Fruit fly (Drosophila melanogaster): Measurements from ENCODE around the gene Or85f.

The Or85f gene

DNA sequence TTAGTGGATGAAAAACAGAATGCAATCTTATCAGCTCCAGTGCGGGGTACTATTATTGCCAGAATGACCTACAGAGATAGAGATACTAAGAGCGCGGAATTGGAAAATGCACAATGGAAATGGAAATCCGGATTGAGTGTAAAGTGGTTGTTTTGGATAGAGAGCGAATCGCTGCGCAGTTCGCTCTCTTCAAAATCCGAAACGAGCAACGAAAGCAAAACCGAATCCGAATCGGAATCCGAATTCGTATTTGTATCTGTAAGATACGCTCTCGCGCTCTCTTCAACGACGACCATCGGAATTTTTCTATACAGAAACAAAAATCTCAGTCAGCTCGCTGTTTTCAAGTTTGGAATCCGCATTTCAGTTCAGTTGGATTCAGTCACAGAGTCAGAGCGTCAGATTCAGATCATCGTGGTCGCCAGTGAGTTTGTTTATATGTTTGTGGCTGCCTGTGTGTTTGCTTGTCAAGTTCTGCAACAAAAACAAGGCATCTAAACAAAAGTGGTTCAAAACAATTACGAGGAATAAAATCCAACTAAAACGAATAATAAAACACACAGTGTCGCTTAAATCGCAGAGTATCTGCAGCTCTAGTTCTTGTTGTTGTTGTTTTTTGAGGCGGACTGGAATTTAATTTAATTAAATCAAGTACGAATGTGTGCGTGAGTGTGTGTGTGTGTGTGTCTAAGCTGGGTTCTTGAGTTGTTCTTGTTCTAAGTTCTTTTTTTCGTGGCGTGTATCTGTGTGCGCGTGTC is 19.8 kb downstream of the Or85f start, which contains the start of gene ps (continued):
- TF ChIP-seq cwo (GFP tag; optimal IDR thresholded peaks at IDR 0.05) (peak; percentile 32), zen2 (GFP tag; IDR thresholded peaks at IDR 0.05; ENCODE audit: partially characterized antibody) (no peak), CG10431 (GFP tag; optimal IDR thresholded peaks at IDR 0.05) (no peak), CG13894 (tag; optimal IDR thresholded peaks at IDR 0.05) (peak; percentile 16), pb (GFP tag; optimal IDR thresholded peaks at IDR 0.05) (no peak), CG3163 (GFP tag; optimal IDR thresholded peaks at IDR 0.05) (peak; percentile 80), CrebB (tag; optimal IDR thresholded peaks at IDR 0.05) (peak; percentile 29), Abd-B (GFP tag; optimal IDR thresholded peaks at IDR 0.05) (no peak), CG17802 (tag; optimal IDR thresholded peaks at IDR 0.05) (no peak), Poxn (GFP tag; IDR thresholded peaks at IDR 0.05) (no peak), odd (GFP tag; optimal IDR thresholded peaks at IDR 0.05) (no peak), Lpt (GFP tag; optimal IDR thresholded peaks at IDR 0.05) (no peak), H15 (GFP tag; IDR thresholded peaks at IDR 0.05) (no peak), NC2α (GFP tag; optimal IDR thresholded peaks at IDR 0.05) (no peak), CG17385 (GFP tag; optimal IDR thresholded peaks at IDR 0.05) (peak; percentile 40), Hr39 (optimal IDR thresholded peaks at IDR 0.05) (no peak), HmgZ (tag; optimal IDR thresholded peaks at IDR 0.05) (peak; percentile 23), CG8281 (tag; optimal IDR thresholded peaks at IDR 0.05) (peak; percentile 64), Sox102F (GFP tag; optimal IDR thresholded peaks at IDR 0.05) (no peak), CG1602 (GFP tag; optimal IDR thresholded peaks at IDR 0.05) (no peak), CG9215 (GFP tag; IDR thresholded peaks at IDR 0.05) (no peak), CG12104 (GFP tag; optimal IDR thresholded peaks at IDR 0.05) (no peak), CG11247 (GFP tag; IDR thresholded peaks at IDR 0.05) (no peak), schlank (tag; optimal IDR thresholded peaks at IDR 0.05) (no peak), pfk (GFP tag; optimal IDR thresholded peaks at IDR 0.05) (no peak), corto (GFP tag; optimal IDR thresholded peaks at IDR 0.05) (no peak), wek (GFP tag; optimal IDR thresholded peaks at IDR 0.05) (peak; percentile 3), CG18764 (GFP tag; optimal IDR thresholded peaks at IDR 0.05) (no peak), CHES-1-like (GFP tag; optimal IDR thresholded peaks at IDR 0.05) (peak; percentile 22), Bdp1 (GFP tag; optimal IDR thresholded peaks at IDR 0.05) (no peak), gfzf (GFP tag; optimal IDR thresholded peaks at IDR 0.05) (no peak), Dfd (GFP tag; optimal IDR thresholded peaks at IDR 0.05) (no peak), vnd (GFP tag; IDR thresholded peaks at IDR 0.05; ENCODE audit: partially characterized antibody) (no peak), fu2 (GFP tag; optimal IDR thresholded peaks at IDR 0.05) (no peak), sug (tag; optimal IDR thresholded peaks at IDR 0.05) (peak; percentile 51), CG10543 (GFP tag; optimal IDR thresholded peaks at IDR 0.05) (peak; percentile 77), inv (GFP tag; IDR thresholded peaks at IDR 0.05; ENCODE audit: partially characterized antibody) (no peak), CG11085 (GFP tag; IDR thresholded peaks at IDR 0.05) (no peak), CG1024 (GFP tag; IDR thresholded peaks at IDR 0.05) (no peak), kay (GFP tag; optimal IDR thresholded peaks at IDR 0.05) (no peak), jumu (GFP tag; optimal IDR thresholded peaks at IDR 0.05) (no peak), CG4707 (GFP tag; optimal IDR thresholded peaks at IDR 0.05) (no peak), ac (GFP tag; optimal IDR thresholded peaks at IDR 0.05) (no peak), ewg (GFP tag; optimal IDR thresholded peaks at IDR 0.05) (no peak), usp (GFP tag; optimal IDR thresholded peaks at IDR 0.05) (no peak), CG7745 (tag; optimal IDR thresholded peaks at IDR 0.05) (no peak), en (GFP tag; optimal IDR thresholded peaks at IDR 0.05) (no peak), Jarid2 (GFP tag; optimal IDR thresholded peaks at IDR 0.05) (peak; percentile 93), CG2712 (tag; optimal IDR thresholded peaks at IDR 0.05) (no peak), CG9437 (GFP tag; optimal IDR thresholded peaks at IDR 0.05) (no peak)
